Fruit fly (Drosophila melanogaster) whole organism, larva: ENCODE results near the gene saturn.

ENCODE experiments used
- noc ChIP-seq: fragments of 200-800 bp; sonication (Bioruptor generic); optimal IDR thresholded peaks from 3 replicates; lab custom pipeline; 2019; ENCODE audit warnings: missing biosample characterization, mild to moderate bottlenecking, missing genetic modification characterization, moderate library complexity

The saturn gene

DNA sequence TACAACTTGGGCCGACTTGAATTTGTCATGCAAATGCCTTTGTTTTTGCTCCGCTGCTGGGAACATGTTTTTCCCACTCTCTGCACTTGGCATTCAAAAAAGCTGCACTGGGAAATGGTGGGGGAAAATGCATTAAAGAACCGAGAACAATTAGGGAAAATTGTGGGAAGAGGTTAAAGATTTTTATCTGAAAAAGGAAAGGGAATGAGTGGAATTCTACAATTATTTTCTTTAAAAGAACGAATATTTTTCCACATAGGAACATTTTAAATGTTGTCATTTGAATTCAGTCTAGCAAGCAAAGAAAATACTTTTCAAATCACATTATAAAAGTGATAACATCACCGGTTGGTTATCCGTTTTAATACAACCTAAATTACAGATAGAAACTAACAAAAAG, at the start of gene saturn:
Gene saturn, plus strand, starts transcription at position 301 of the 400 bp plus-strand sequence.
- no peak for TF ChIP-seq noc (tag; lab: Kevin White, UChicago)

DNA sequence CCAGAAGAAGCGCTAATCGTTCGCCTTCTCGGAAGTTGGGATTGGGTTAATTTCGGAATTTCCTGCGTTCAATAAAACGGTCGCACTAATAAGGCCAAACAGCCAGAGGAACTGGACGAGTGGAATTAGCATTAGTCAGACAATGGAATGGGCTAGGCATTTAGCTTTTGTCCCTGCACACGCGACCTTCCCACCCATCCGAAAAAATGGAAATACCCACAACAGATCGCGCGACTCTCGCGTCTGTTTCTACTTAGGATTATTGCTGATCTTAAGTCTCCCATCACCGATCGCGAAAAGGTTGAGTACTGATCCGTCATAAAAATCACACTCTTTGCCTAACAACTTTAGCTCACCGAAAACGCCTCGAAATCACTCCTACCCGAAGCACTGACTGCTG, 49.5 kb upstream of the saturn start:
- TF ChIP-seq noc (tag; lab: Kevin White, UChicago): no peak

dm6 chr3L:14154940-14155339, 48.2 kb upstream of the saturn start:
- no peak for TF ChIP-seq noc (tag; lab: Kevin White, UChicago)

DNA sequence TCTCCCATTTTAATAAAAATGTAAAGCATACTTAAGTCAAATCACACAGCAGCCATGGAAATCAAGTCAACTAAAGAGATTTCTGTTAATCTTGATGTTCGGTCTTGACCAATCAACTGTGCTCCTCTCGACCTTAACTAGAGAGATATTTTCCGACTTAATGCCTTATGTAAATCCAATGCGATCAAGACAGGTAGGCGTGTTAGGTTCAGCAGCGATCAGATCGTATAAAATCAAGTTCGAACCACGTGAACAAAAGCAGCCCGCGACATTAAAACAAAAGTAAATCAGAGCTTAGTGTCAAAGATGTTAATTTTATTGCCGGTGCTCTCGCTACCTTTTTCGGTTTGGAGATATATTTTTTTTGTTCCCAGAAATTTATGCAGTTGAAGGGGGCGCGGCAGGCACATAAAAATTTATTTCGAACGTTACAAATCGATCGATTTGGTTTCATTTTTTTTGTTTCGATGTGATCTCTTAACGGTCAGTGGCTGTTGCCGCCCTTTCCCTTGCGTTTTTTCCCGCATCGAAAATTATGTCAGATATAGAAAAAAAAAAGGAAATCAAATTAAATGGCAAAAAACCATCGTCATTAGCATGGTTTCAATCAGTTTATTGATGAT, 45.1 kb upstream of the saturn start:
- no peak for TF ChIP-seq noc (tag; lab: Kevin White, UChicago)

DNA sequence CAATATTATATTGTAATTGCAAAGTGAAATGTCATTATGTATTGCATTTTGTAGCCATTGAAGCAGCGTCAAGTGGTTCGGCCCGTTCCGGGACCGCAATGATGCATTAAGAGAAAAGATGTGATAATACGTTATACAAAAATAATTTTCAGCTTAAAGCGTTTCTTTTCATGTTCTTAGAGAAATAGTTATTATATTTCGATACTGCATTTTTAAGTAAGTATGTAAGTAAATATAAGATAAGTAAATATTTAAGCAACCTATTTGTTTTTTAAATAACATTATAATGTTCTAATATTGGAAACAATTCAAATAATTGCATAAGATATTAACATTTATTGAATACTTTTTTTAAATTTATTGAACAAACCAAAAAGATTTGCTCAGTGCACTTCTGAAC, 42.7 kb upstream of the saturn start:
- TF ChIP-seq noc (tag; lab: Kevin White, UChicago): no peak

- TF ChIP-seq noc (tag; lab: Kevin White, UChicago): no peak
Measured at dm6 chr3L:14161951-14162350, 41.2 kb upstream of the saturn start.

dm6 chr3L:14166271-14166670, 36.9 kb upstream of the saturn start:
- no peak for TF ChIP-seq noc (tag; lab: Kevin White, UChicago)

DNA sequence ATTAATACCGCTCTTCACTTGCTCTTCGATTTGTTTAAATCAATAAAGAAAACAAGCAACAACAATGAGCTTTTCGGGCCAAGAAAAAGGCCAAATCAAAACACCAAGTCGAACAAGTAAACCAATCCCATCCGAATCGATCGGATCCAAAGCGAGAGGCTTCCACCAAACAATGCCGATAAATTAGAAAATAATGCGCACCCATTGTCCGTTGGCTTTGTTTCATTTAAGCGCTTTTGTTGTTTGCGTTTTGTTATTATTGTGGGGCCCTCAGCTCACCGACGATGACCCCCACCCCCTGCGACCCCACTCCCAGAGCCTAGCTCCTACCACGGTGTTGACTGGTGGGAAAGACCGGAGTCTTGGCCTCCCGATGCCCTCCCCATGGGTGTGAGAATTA, 35.2 kb upstream of the saturn start:
- no peak for TF ChIP-seq noc (tag; lab: Kevin White, UChicago)

- TF ChIP-seq noc (tag; lab: Kevin White, UChicago): no peak
Measured at dm6 chr3L:14170531-14170930, 32.6 kb upstream of the saturn start.

dm6 chr3L:14172174-14172940, 30.8 kb upstream of the saturn start:
- TF ChIP-seq noc (tag; lab: Kevin White, UChicago): no peak

DNA sequence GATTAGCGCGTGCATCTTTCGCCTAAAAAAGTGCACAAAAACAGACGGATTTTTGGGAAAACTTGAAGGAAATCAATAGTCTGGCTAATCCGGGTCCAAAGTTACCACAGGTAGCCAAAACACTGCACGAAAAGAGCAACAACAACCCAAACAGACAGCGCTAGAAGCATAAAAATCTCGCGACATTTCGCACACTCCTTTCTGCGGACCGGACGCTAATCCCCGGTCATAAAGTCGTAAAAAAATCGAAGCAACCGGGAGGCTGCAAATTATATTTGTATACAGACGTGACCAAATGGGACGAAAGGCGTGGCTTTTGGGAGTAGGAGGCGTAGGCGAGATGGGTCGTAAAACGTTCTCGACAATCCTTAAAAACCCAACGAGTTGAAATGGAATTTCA, 29.8 kb upstream of the saturn start:
- TF ChIP-seq noc (tag; lab: Kevin White, UChicago): no peak

dm6 chr3L:14174197-14174596, 28.9 kb upstream of the saturn start:
- peak; percentile 71 for TF ChIP-seq noc (tag; lab: Kevin White, UChicago)

DNA sequence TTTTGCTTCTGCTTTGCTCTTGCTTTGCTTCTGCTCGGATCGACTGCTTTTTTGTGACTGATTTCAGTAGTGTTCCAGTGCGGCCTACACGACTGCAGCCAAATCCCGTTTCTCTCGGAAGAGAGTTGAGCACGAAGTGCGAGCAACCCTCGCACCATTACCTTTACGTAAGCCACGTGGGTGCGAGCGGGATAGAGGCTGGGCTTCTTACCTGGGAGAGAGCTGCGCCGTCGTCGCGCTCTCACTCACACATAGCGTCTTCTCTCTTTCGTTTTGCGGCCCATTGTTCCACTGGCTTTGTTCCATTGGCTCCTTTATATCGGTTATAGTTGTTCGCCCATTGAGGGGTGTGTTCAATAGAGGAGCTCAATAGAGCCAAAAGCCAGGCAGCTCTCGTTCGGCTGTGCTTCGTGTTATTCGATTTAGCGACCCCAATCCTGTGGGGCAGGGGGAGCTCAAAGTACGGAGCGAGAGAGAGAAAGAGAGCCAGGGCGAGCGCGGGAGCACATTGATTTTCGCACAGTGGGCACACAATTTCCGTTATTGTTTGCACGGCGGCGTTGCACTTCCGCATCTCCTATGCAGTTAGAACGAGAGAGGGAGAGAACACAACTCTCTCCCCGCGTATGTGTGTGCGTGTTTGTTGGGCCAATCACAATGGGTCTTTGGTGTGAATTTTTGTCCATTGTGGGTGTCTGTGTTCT, 25.5 kb upstream of the saturn start:
- no peak for TF ChIP-seq noc (tag; lab: Kevin White, UChicago)

- no peak for TF ChIP-seq noc (tag; lab: Kevin White, UChicago)
Measured at dm6 chr3L:14178520-14178919, 24.6 kb upstream of the saturn start, which contains the start of gene D. Gene D, minus strand, starts transcription at chr3L:14178620.

- no peak for TF ChIP-seq noc (tag; lab: Kevin White, UChicago)
Measured at dm6 chr3L:14185049-14185448, 18.1 kb upstream of the saturn start.

DNA sequence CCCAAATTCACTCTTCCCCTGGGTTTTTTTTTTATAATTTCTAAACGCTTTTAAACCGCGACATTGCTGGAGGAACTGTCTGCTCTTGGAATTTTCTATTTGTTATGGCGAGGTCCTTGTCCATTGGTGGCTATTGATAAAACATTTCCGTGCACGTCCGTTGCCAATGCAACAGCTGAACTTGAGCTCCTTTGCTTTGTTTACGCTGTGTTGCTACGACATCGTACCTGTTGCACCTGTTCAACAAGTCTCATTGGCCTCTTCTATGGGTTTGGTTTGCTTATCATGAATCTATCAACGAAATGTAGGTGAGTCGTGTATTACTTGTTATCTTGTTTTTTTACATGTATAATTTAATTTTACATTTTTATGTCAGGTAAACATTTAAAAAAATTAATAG, 13.7 kb upstream of the saturn start, which contains the start of gene nan:
Gene nan, minus strand, starts transcription at position 218 of the 400 bp plus-strand sequence.
- TF ChIP-seq noc (tag; lab: Kevin White, UChicago): no peak
